Fruit fly (Drosophila melanogaster) whole organism, embryonic: ENCODE data around the gene CG7907.
A peak's percentile ranks its signal among the peaks of the same experiment; 100 is the strongest.

Experiments used
- Bdp1 ChIP-seq: fragments of 200-800 bp; sonication (Bioruptor generic); optimal IDR thresholded peaks from 3 replicates; lab custom pipeline; 2016; ENCODE audit warnings: missing biosample characterization, missing genetic modification characterization
- CG10321 ChIP-seq: fragments of 200-800 bp; sonication (Bioruptor generic); IDR thresholded peaks from 2 replicates; pipeline ENCODE4 v1.3.6; 2022; ENCODE audit warnings: missing biosample characterization, missing genetic modification characterization
- CG10462 ChIP-seq: fragments of 200-800 bp; sonication (Bioruptor generic); optimal IDR thresholded peaks from 2 replicates; lab custom pipeline; 2016; ENCODE audit warnings: missing biosample characterization, missing genetic modification characterization
- CG10543 ChIP-seq: fragments of 200-800 bp; sonication (Bioruptor generic); optimal IDR thresholded peaks from 3 replicates; lab custom pipeline; 2017; ENCODE audit warnings: missing biosample characterization, mild to moderate bottlenecking, missing genetic modification characterization, moderate library complexity
- CG1233 ChIP-seq: fragments of 200-800 bp; sonication (Bioruptor generic); optimal IDR thresholded peaks from 4 replicates; lab custom pipeline; 2018; ENCODE audit warnings: missing biosample characterization, mild to moderate bottlenecking, missing genetic modification characterization
- CG13775 ChIP-seq: fragments of 200-800 bp; sonication (Bioruptor generic); optimal IDR thresholded peaks from 3 replicates; lab custom pipeline; 2017; ENCODE audit warnings: missing biosample characterization, mild to moderate bottlenecking, missing genetic modification characterization
- CG15479 ChIP-seq: fragments of 200-800 bp; sonication (Bioruptor generic); optimal IDR thresholded peaks from 3 replicates; lab custom pipeline; 2019; ENCODE audit warnings: missing biosample characterization, mild to moderate bottlenecking, missing genetic modification characterization, moderate library complexity
- CG15514 ChIP-seq: fragments of 200-800 bp; sonication (Bioruptor generic); optimal IDR thresholded peaks from 3 replicates; lab custom pipeline; 2017; ENCODE audit warnings: missing biosample characterization, missing genetic modification characterization, mild to moderate bottlenecking, moderate library complexity, missing genetic modification reagents
- CG17802 ChIP-seq: fragments of 200-800 bp; sonication (Bioruptor generic); optimal IDR thresholded peaks from 2 replicates; lab custom pipeline; 2018; ENCODE audit warnings: missing biosample characterization, mild to moderate bottlenecking, missing genetic modification characterization, moderate library complexity
- CG2129 ChIP-seq: fragments of 200-800 bp; sonication (Bioruptor generic); IDR thresholded peaks from 2 replicates; pipeline ENCODE4 v1.3.6; 2022; ENCODE audit warnings: missing biosample characterization, missing genetic modification characterization; ENCODE audit not compliant: partially characterized antibody
- CG34422 ChIP-seq: fragments of 200-800 bp; sonication (Bioruptor generic); IDR thresholded peaks from 3 replicates; pipeline ENCODE4 v1.3.6; 2022; ENCODE audit warnings: missing biosample characterization, missing genetic modification characterization
- CG3995 ChIP-seq: fragments of 200-800 bp; sonication (Bioruptor generic); optimal IDR thresholded peaks from 3 replicates; lab custom pipeline; 2016; ENCODE audit warnings: missing biosample characterization, missing genetic modification characterization
- CG6175 ChIP-seq: fragments of 200-800 bp; sonication (Bioruptor generic); IDR thresholded peaks from 3 replicates; pipeline ENCODE4 v1.3.6; 2022; ENCODE audit warnings: missing biosample characterization, missing genetic modification characterization
- CG7271 ChIP-seq: fragments of 200-800 bp; sonication (Bioruptor generic); optimal IDR thresholded peaks from 2 replicates; lab custom pipeline; 2018; ENCODE audit warnings: missing biosample characterization, mild to moderate bottlenecking, missing genetic modification characterization, moderate library complexity
- CG9817 ChIP-seq: fragments of 200-800 bp; sonication (Bioruptor generic); optimal IDR thresholded peaks from 2 replicates; lab custom pipeline; 2018; ENCODE audit warnings: missing biosample characterization, mild to moderate bottlenecking, missing genetic modification characterization, moderate library complexity
- D ChIP-seq, 2 experiments: fragments of 200-800 bp in 1 of 2; fragments of >200 bp in 1 of 2; sonication (Bioruptor generic) in 1 of 2; optimal IDR thresholded peaks; 2 replicates in 1 of 2; 3 replicates in 1 of 2; lab custom pipeline; 2017; ENCODE audit warnings: mild to moderate bottlenecking in 1 of 2, missing biosample characterization in 1 of 2, missing genetic modification characterization in 1 of 2, missing genetic modification reagents in 1 of 2
- E2f1 ChIP-seq: fragments of 200-800 bp; sonication (Bioruptor generic); IDR thresholded peaks from 2 replicates; pipeline ENCODE4 v1.3.6; 2022; ENCODE audit warnings: missing biosample characterization, missing genetic modification characterization
- Hand ChIP-seq: fragments of 200-800 bp; sonication (Bioruptor generic); optimal IDR thresholded peaks from 2 replicates; lab custom pipeline; 2017; ENCODE audit warnings: mild to moderate bottlenecking, missing biosample characterization, missing genetic modification reagents, missing genetic modification characterization
- Jarid2 ChIP-seq: fragments of 200-800 bp; sonication (Bioruptor generic); optimal IDR thresholded peaks from 3 replicates; lab custom pipeline; 2017; ENCODE audit warnings: mild to moderate bottlenecking, missing biosample characterization, missing genetic modification reagents, missing genetic modification characterization
- Lhr ChIP-seq: fragments of 200-800 bp; sonication (Bioruptor generic); optimal IDR thresholded peaks from 3 replicates; lab custom pipeline; 2017; ENCODE audit warnings: mild to moderate bottlenecking, missing biosample characterization, missing genetic modification reagents, missing genetic modification characterization
- Meics ChIP-seq: fragments of 200-800 bp; sonication (Bioruptor generic); optimal IDR thresholded peaks from 2 replicates; lab custom pipeline; 2017; ENCODE audit warnings: missing biosample characterization, mild to moderate bottlenecking, missing genetic modification characterization
- Nf-YA ChIP-seq: fragments of 200-800 bp; sonication (Bioruptor generic); IDR thresholded peaks from 2 replicates; pipeline ENCODE4 v1.3.6; 2022; ENCODE audit warnings: missing biosample characterization, missing genetic modification characterization
- Opbp ChIP-seq: fragments of 200-800 bp; sonication (Bioruptor generic); IDR thresholded peaks from 3 replicates; pipeline ENCODE4 v1.3.6; 2022; ENCODE audit warnings: missing biosample characterization, missing genetic modification characterization; ENCODE audit not compliant: partially characterized antibody
- Sin3A ChIP-seq: fragments of >200 bp; optimal IDR thresholded peaks from 2 replicates; lab custom pipeline; 2018
- bbx ChIP-seq: fragments of 200-800 bp; sonication (Bioruptor generic); IDR thresholded peaks from 2 replicates; pipeline ENCODE4 v1.3.6; 2022; ENCODE audit warnings: missing biosample characterization, missing genetic modification characterization; ENCODE audit not compliant: partially characterized antibody
- bsh ChIP-seq, 2 experiments: fragments of 200-800 bp; sonication (Bioruptor generic); optimal IDR thresholded peaks; 2 replicates each; lab custom pipeline; 2017 to 2018; ENCODE audit warnings: mild to moderate bottlenecking in 2 of 2, missing biosample characterization in 2 of 2, missing genetic modification characterization in 2 of 2, moderate library complexity in 1 of 2
- cad ChIP-seq: fragments of >200 bp; optimal IDR thresholded peaks from 2 replicates; lab custom pipeline; 2017; ENCODE audit warnings: missing biosample characterization, missing genetic modification characterization
- cg ChIP-seq: fragments of 200-800 bp; sonication (Bioruptor generic); optimal IDR thresholded peaks from 3 replicates; lab custom pipeline; 2019; ENCODE audit warnings: missing biosample characterization, mild to moderate bottlenecking, missing genetic modification characterization, moderate library complexity
- chif ChIP-seq, 2 experiments: fragments of 200-800 bp; sonication (Bioruptor generic); optimal IDR thresholded peaks; 3 replicates each; lab custom pipeline; 2016; ENCODE audit warnings: missing biosample characterization in 2 of 2, missing genetic modification characterization in 2 of 2
- croc ChIP-seq: fragments of 200-800 bp; sonication (Bioruptor generic); conservative IDR thresholded peaks from 3 replicates; pipeline ENCODE4 v1.3.6; 2022; ENCODE audit warnings: missing biosample characterization, missing genetic modification characterization
- dan ChIP-seq: fragments of 200-800 bp; sonication (Bioruptor generic); IDR thresholded peaks from 2 replicates; pipeline ENCODE4 v1.3.6; 2022; ENCODE audit warnings: missing biosample characterization, missing genetic modification characterization
- esg ChIP-seq: fragments of 200-800 bp; sonication (Bioruptor generic); conservative IDR thresholded peaks from 2 replicates; pipeline ENCODE4 v1.3.6; 2022; ENCODE audit warnings: missing biosample characterization, missing genetic modification characterization
- lab ChIP-seq: fragments of 200-800 bp; sonication (Bioruptor generic); optimal IDR thresholded peaks from 3 replicates; lab custom pipeline; 2017; ENCODE audit warnings: missing biosample characterization, missing genetic modification characterization, mild to moderate bottlenecking, moderate library complexity, missing genetic modification reagents
- maf-S ChIP-seq: fragments of 200-800 bp; sonication (Bioruptor generic); optimal IDR thresholded peaks from 2 replicates; lab custom pipeline; 2016; ENCODE audit warnings: missing biosample characterization, missing genetic modification characterization
- onecut ChIP-seq: fragments of 200-800 bp; sonication (Bioruptor generic); IDR thresholded peaks from 2 replicates; pipeline ENCODE4 v1.3.6; 2022; ENCODE audit warnings: missing biosample characterization, missing genetic modification characterization
- pfk ChIP-seq: fragments of 200-800 bp; sonication (Bioruptor generic); optimal IDR thresholded peaks from 2 replicates; lab custom pipeline; 2018; ENCODE audit warnings: missing biosample characterization, mild to moderate bottlenecking, missing genetic modification characterization, moderate library complexity
- phol ChIP-seq: fragments of 200-800 bp; sonication (Bioruptor generic); optimal IDR thresholded peaks from 3 replicates; lab custom pipeline; 2018; ENCODE audit warnings: missing biosample characterization, mild to moderate bottlenecking, missing genetic modification characterization, moderate library complexity
- pum ChIP-seq: fragments of 200-800 bp; sonication (Bioruptor generic); optimal IDR thresholded peaks from 2 replicates; lab custom pipeline; 2016; ENCODE audit warnings: missing biosample characterization, missing genetic modification characterization
- row ChIP-seq: fragments of 200-800 bp; sonication (Bioruptor generic); IDR thresholded peaks from 3 replicates; pipeline ENCODE4 v1.3.6; 2022; ENCODE audit warnings: missing biosample characterization, missing genetic modification characterization
- sens-2 ChIP-seq: fragments of 200-800 bp; sonication (Bioruptor generic); IDR thresholded peaks from 2 replicates; pipeline ENCODE4 v1.3.6; 2022; ENCODE audit warnings: missing biosample characterization, missing genetic modification characterization
- sima ChIP-seq: fragments of 200-800 bp; sonication (Bioruptor generic); optimal IDR thresholded peaks from 2 replicates; lab custom pipeline; 2016; ENCODE audit warnings: missing biosample characterization, missing genetic modification characterization
- stwl ChIP-seq: fragments of 200-800 bp; sonication (Bioruptor generic); optimal IDR thresholded peaks from 3 replicates; lab custom pipeline; 2018; ENCODE audit warnings: missing biosample characterization, mild to moderate bottlenecking, missing genetic modification characterization, moderate library complexity
- twi ChIP-seq: fragments of 200-800 bp; optimal IDR thresholded peaks from 2 replicates; lab custom pipeline; 2019; ENCODE audit warnings: missing biosample characterization, mild to moderate bottlenecking, missing genetic modification characterization, moderate library complexity
- zen ChIP-seq: fragments of 200-800 bp; sonication (Bioruptor generic); optimal IDR thresholded peaks from 3 replicates; lab custom pipeline; 2018; ENCODE audit warnings: missing biosample characterization, mild to moderate bottlenecking, missing genetic modification characterization, moderate library complexity
- zfh2 ChIP-seq: fragments of 200-800 bp; sonication (Bioruptor generic); optimal IDR thresholded peaks from 2 replicates; lab custom pipeline; 2016; ENCODE audit warnings: missing biosample characterization, missing genetic modification characterization

CG7907 gene

dm6 chr3R:21393005-21393729 is 10.4 kb upstream of the CG7907 start (continued):
- TF ChIP-seq CG10321 = no peak
- TF ChIP-seq phol = no peak
- TF ChIP-seq bsh (GFP tag; optimal IDR thresholded peaks at IDR 0.05; lab: Kevin White, UChicago) = peak in 1 of 2 experiments; percentile 8
- TF ChIP-seq lab (GFP tag; lab: Kevin White, UChicago) = no peak
- no peak for TF ChIP-seq CG10543 (GFP tag; lab: Kevin White, UChicago)
- no peak for TF ChIP-seq CG17802 (tag; lab: Kevin White, UChicago)

- peak; percentile 73 for TF ChIP-seq Meics (GFP tag; lab: Kevin White, UChicago)
- no peak for TF ChIP-seq onecut (GFP tag; lab: Robert Waterston, UW)
Measured at dm6 chr3R:21399642-21400041, 3.9 kb upstream of the CG7907 start, which contains the start of gene Ugt49B2. Gene Ugt49B2 (minus strand): TSS chr3R:21399742.

dm6 chr3R:21406708-21407107 is 3.2 kb downstream of the CG7907 start:
- TF ChIP-seq cad (no peak), row (no peak), CG2129 (GFP tag; lab: Robert Waterston, UW) (no peak), sima (GFP tag; lab: Kevin White, UChicago) (no peak), D (optimal IDR thresholded peaks at IDR 0.05; lab: Kevin White, UChicago) (no peak), D (GFP tag; optimal IDR thresholded peaks at IDR 0.05; lab: Kevin White, UChicago) (no peak), CG10462 (GFP tag; lab: Kevin White, UChicago) (no peak), CG1233 (no peak), pfk (GFP tag; lab: Kevin White, UChicago) (no peak), Bdp1 (GFP tag; lab: Kevin White, UChicago) (no peak), CG15479 (GFP tag; lab: Kevin White, UChicago) (peak; percentile 36), CG34422 (GFP tag; lab: Robert Waterston, UW) (no peak), CG6175 (GFP tag; lab: Robert Waterston, UW) (no peak), Sin3A (lab: Kevin White, UChicago) (no peak), CG9817 (no peak), stwl (tag; lab: Kevin White, UChicago) (peak; percentile 94), pum (GFP tag; lab: Kevin White, UChicago) (no peak), Nf-YA (GFP tag; lab: Robert Waterston, UW) (no peak), maf-S (GFP tag; lab: Kevin White, UChicago) (no peak), bbx (GFP tag; lab: Robert Waterston, UW) (peak; percentile 52; the same call in 1 of the 2 replicates), chif (GFP tag; optimal IDR thresholded peaks at IDR 0.05; lab: Kevin White, UChicago) (no peak), Jarid2 (no peak), Hand (GFP tag; lab: Kevin White, UChicago) (no peak), twi (no peak), CG13775 (GFP tag; lab: Kevin White, UChicago) (no peak), cg (GFP tag; lab: Kevin White, UChicago) (no peak), CG3995 (GFP tag; lab: Kevin White, UChicago) (peak; percentile 58), Opbp (peak; percentile 62; the same call in 1 of the 3 replicates), CG15514 (GFP tag; lab: Kevin White, UChicago) (peak; percentile 45), CG7271 (tag; lab: Kevin White, UChicago) (no peak), esg (GFP tag; lab: Robert Waterston, UW) (no peak), dan (no peak), zen (tag; lab: Kevin White, UChicago) (no peak), croc (GFP tag; lab: Robert Waterston, UW) (no peak), zfh2 (GFP tag; lab: Kevin White, UChicago) (no peak), E2f1 (no peak), sens-2 (GFP tag; lab: Robert Waterston, UW) (no peak), Lhr (peak; percentile 43)
